Fruit fly (Drosophila melanogaster) S2 (cell line): ENCODE results near the gene DIP-beta.

ENCODE experiments used
- CG8478 ChIP-seq: fragments of >200 bp; optimal IDR thresholded peaks from 2 replicates; lab custom pipeline; 2018
- CTCF ChIP-seq, 2 experiments: fragments of >200 bp; optimal IDR thresholded peaks; 2 replicates each; lab custom pipeline; 2018

DNA sequence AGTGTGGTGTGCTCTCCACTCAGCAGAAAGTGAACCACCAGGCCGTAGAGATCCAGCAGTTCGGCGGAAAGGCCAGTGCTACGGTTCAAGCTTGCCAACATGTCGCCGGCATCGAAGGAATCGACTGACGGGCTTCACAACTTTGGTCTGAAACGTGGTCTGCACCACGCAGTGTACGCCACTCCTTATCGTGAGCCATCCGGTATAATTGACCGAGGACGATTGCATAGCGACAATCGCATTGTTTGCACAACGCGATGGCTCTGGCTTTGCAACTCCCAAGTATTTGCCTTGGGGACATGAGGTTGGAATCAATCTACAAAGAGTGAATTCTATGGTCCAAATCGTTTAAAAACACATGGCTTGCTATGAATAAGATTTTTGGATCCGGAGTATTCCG is 21.3 kb upstream of the DIP-beta start, which contains the start of gene Ir20a:
- no peak for TF ChIP-seq CG8478 (lab: Kevin White, UChicago)
- no peak for TF ChIP-seq CTCF (optimal IDR thresholded peaks at IDR 0.05; lab: Kevin White, UChicago)
